Worm (Caenorhabditis elegans): ENCODE measurements around the gene srh-8.

DNA sequence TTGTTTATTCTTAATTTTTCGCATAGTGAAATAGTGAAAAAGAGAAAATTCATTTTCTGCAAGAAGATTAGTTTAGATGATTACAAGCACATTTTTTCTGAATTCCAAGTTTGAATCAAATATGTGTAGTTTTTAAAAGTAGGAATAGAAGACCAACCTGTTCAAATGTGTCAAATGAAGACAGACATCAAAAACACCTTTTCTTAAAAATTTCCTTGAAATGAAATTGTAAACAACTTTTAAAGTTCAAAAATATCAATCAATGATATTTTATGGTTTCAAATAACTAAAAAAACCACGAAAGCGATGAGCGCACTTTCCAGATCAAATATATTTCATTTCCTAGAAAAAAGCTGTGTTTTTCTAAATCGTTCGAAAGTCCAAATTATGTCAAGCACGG is 23.6 kb upstream of the srh-8 start, which contains the start of gene nlp-30:
- TF ChIP-seq ztf-22 (GFP tag; optimal IDR thresholded peaks at IDR 0.05) (no peak), pha-4 (tag; optimal IDR thresholded peaks at IDR 0.05) (no peak), die-1 (tag; optimal IDR thresholded peaks at IDR 0.05) (no peak), Y67H2A.10 (GFP tag; conservative IDR thresholded peaks at IDR 0.05) (no peak), nhr-120 (GFP tag; IDR thresholded peaks at IDR 0.05) (no peak), repo-1 (tag; optimal IDR thresholded peaks at IDR 0.05) (no peak), rec-8 (tag; optimal IDR thresholded peaks at IDR 0.05) (no peak), F49E8.2 (tag; optimal IDR thresholded peaks at IDR 0.05; ENCODE audit: insufficient read depth) (no peak)
